Fruit fly (Drosophila melanogaster): ENCODE results near the gene Dus4.

The Dus4 gene

dm6 chr2L:19078928-19079327 is 15.8 kb downstream of the Dus4 start, which contains the start of gene CG10700:
Gene CG10700 (minus strand): TSS chr2L:19079028.
- TF ChIP-seq CG7556 (GFP tag; optimal IDR thresholded peaks at IDR 0.05) (no peak), Rfx (GFP tag; IDR thresholded peaks at IDR 0.05) (no peak), Sry-δ (GFP tag; optimal IDR thresholded peaks at IDR 0.05) (no peak), p53 (GFP tag; optimal IDR thresholded peaks at IDR 0.05) (no peak), CG10209 (GFP tag; optimal IDR thresholded peaks at IDR 0.05) (no peak), fd102C (GFP tag; optimal IDR thresholded peaks at IDR 0.05) (no peak), CG9609 (GFP tag; optimal IDR thresholded peaks at IDR 0.05) (no peak), sim (GFP tag; IDR thresholded peaks at IDR 0.05) (no peak), chn (GFP tag; optimal IDR thresholded peaks at IDR 0.05) (no peak), wor (GFP tag; IDR thresholded peaks at IDR 0.05) (no peak), ab (GFP tag; optimal IDR thresholded peaks at IDR 0.05) (no peak), Hr3 (GFP tag; optimal IDR thresholded peaks at IDR 0.05) (no peak), org-1 (GFP tag; optimal IDR thresholded peaks at IDR 0.05) (no peak), ken (GFP tag; IDR thresholded peaks at IDR 0.05) (no peak), nerfin-1 (tag; optimal IDR thresholded peaks at IDR 0.05) (no peak), tap (tag; optimal IDR thresholded peaks at IDR 0.05) (no peak), Deaf1 (tag; optimal IDR thresholded peaks at IDR 0.05) (no peak), TFAM (GFP tag; optimal IDR thresholded peaks at IDR 0.05) (no peak), CG14014 (GFP tag; IDR thresholded peaks at IDR 0.05) (no peak), eve (GFP tag; optimal IDR thresholded peaks at IDR 0.05) (no peak)

dm6 chr2L:19079742-19080141 is 16.6 kb downstream of the Dus4 start:
- TF ChIP-seq CG3995 (GFP tag; optimal IDR thresholded peaks at IDR 0.05) (no peak), CG31388 (GFP tag; optimal IDR thresholded peaks at IDR 0.05) (no peak), MBD-R2 (GFP tag; IDR thresholded peaks at IDR 0.05) (0 out of 2 replicates have a peak, but pooled peaks have one; percentile 21), Med (GFP tag) (peak; percentile 61), prd (optimal IDR thresholded peaks at IDR 0.05) (no peak), prd (GFP tag; IDR thresholded peaks at IDR 0.05) (no peak), lola (GFP tag; optimal IDR thresholded peaks at IDR 0.05) (no peak), ATbp (GFP tag; optimal IDR thresholded peaks at IDR 0.05) (peak; percentile 5), fru (optimal IDR thresholded peaks at IDR 0.05) (no peak), CG6254 (GFP tag; optimal IDR thresholded peaks at IDR 0.05) (peak; percentile 8), Ravus (GFP tag; IDR thresholded peaks at IDR 0.05) (no peak), bsh (GFP tag; optimal IDR thresholded peaks at IDR 0.05) (peak in 1 of 2 experiments; percentile 22), lov (optimal IDR thresholded peaks at IDR 0.05) (no peak), lov (GFP tag; IDR thresholded peaks at IDR 0.05) (0 out of 3 replicates have a peak, but pooled peaks have one; percentile 47), unc-4 (GFP tag; IDR thresholded peaks at IDR 0.05; ENCODE audit: partially characterized antibody) (no peak), nau (GFP tag; optimal IDR thresholded peaks at IDR 0.05) (no peak), PHDP (tag; optimal IDR thresholded peaks at IDR 0.05) (no peak), MTF-1 (GFP tag; optimal IDR thresholded peaks at IDR 0.05; ENCODE audit: borderline replicate concordance) (peak; percentile 27), wek (GFP tag; optimal IDR thresholded peaks at IDR 0.05) (peak; percentile 16), Doc3 (GFP tag; IDR thresholded peaks at IDR 0.05; ENCODE audit: partially characterized antibody) (0 out of 3 replicates have a peak, but pooled peaks have one; percentile 24), odd (GFP tag; optimal IDR thresholded peaks at IDR 0.05) (no peak), CG43689 (GFP tag; IDR thresholded peaks at IDR 0.05) (peak; percentile 41; the same call in 1 of the 2 replicates), ci (GFP tag; IDR thresholded peaks at IDR 0.05) (peak; percentile 88), Asciz (GFP tag; optimal IDR thresholded peaks at IDR 0.05) (peak; percentile 31), org-1 (GFP tag; optimal IDR thresholded peaks at IDR 0.05) (peak; percentile 7), slbo (GFP tag; IDR thresholded peaks at IDR 0.05) (0 out of 2 replicates have a peak, but pooled peaks have one; percentile 10), CG12219 (GFP tag; optimal IDR thresholded peaks at IDR 0.05) (peak; percentile 25), bowl (GFP tag; IDR thresholded peaks at IDR 0.05) (peak; percentile 18; the same call in 1 of the 2 replicates), CG6654 (GFP tag; optimal IDR thresholded peaks at IDR 0.05) (no peak), CG11504 (tag; optimal IDR thresholded peaks at IDR 0.05) (peak; percentile 99), CG1603 (tag; optimal IDR thresholded peaks at IDR 0.05) (peak; percentile 33), unpg (GFP tag; optimal IDR thresholded peaks at IDR 0.05) (peak; percentile 10)

All from whole organism, embryonic.